Worm (Caenorhabditis elegans): ENCODE results near the gene set-26.

Gene set-26

ce11 chrIV:16657488-16657982 is 1.9 kb upstream of the set-26 start (continued):
- TF ChIP-seq ceh-27 (GFP tag; optimal IDR thresholded peaks at IDR 0.05) (no peak), Y53G8AR.9 (GFP tag; conservative IDR thresholded peaks at IDR 0.05) (peak; percentile 54; the same call in 1 of the 2 replicates), ccch-3 (GFP tag; optimal IDR thresholded peaks at IDR 0.05) (no peak), B0261.1 (tag; optimal IDR thresholded peaks at IDR 0.05) (no peak), aptf-2 (GFP tag; conservative IDR thresholded peaks at IDR 0.05) (no peak), rpc-1 (optimal IDR thresholded peaks at IDR 0.05) (no peak), rpc-1 (tag; optimal IDR thresholded peaks at IDR 0.05) (no peak), ceh-91 (GFP tag; IDR thresholded peaks at IDR 0.05) (no peak), hmg-1.2 (GFP tag; IDR thresholded peaks at IDR 0.05) (0 out of 2 replicates have a peak, but pooled peaks have one; percentile 12), nhr-80 (tag; optimal IDR thresholded peaks at IDR 0.05) (no peak), Y79H2A.3 (GFP tag; conservative IDR thresholded peaks at IDR 0.05) (peak; percentile 69; the same call in 1 of the 2 replicates), Y53F4B.3 (GFP tag; IDR thresholded peaks at IDR 0.05) (no peak), lin-26 (GFP tag; IDR thresholded peaks at IDR 0.05) (no peak), hlh-12 (tag; optimal IDR thresholded peaks at IDR 0.05) (no peak), cebp-1 (GFP tag; IDR thresholded peaks at IDR 0.05) (no peak), cebp-1 (tag; optimal IDR thresholded peaks at IDR 0.05) (peak; percentile 61), nhr-90 (tag; optimal IDR thresholded peaks at IDR 0.05) (peak; percentile 33), lag-1 (GFP tag; IDR thresholded peaks at IDR 0.05) (no peak), ets-4 (GFP tag; optimal IDR thresholded peaks at IDR 0.05) (no peak), egl-44 (GFP tag; IDR thresholded peaks at IDR 0.05) (no peak), ama-1 (optimal IDR thresholded peaks at IDR 0.05) (no peak), ama-1 (GFP tag; optimal IDR thresholded peaks at IDR 0.05) (no peak), dpl-1 (GFP tag; optimal IDR thresholded peaks at IDR 0.05) (no peak), nhr-120 (GFP tag; IDR thresholded peaks at IDR 0.05) (no peak), ceh-58 (GFP tag; IDR thresholded peaks at IDR 0.05) (no peak), lin-35 (GFP tag; optimal IDR thresholded peaks at IDR 0.05) (peak in 1 of 3 experiments; percentile 3), attf-6 (GFP tag; IDR thresholded peaks at IDR 0.05) (peak; percentile 89; the same call in 1 of the 2 replicates), nhr-27 (tag; optimal IDR thresholded peaks at IDR 0.05) (no peak), aptf-3 (GFP tag; IDR thresholded peaks at IDR 0.05) (no peak), nfya-2 (GFP tag; IDR thresholded peaks at IDR 0.05) (0 out of 2 replicates have a peak, but pooled peaks have one; percentile 74), egl-18 (GFP tag; IDR thresholded peaks at IDR 0.05) (no peak), ztf-18 (tag; optimal IDR thresholded peaks at IDR 0.05) (no peak), hmg-20 (GFP tag; IDR thresholded peaks at IDR 0.05) (no peak), die-1 (tag; optimal IDR thresholded peaks at IDR 0.05) (no peak), unc-62 (GFP tag; optimal IDR thresholded peaks at IDR 0.05) (no peak), efl-1 (GFP tag; optimal IDR thresholded peaks at IDR 0.05) (no peak), madf-6 (GFP tag; IDR thresholded peaks at IDR 0.05) (peak; percentile 36; the same call in 1 of the 2 replicates), rec-8 (tag; optimal IDR thresholded peaks at IDR 0.05) (peak in 1 of 2 experiments; percentile 3), sea-2 (GFP tag; IDR thresholded peaks at IDR 0.05) (no peak), B0336.3 (GFP tag; IDR thresholded peaks at IDR 0.05) (peak; percentile 77), tbp1 (GFP tag; optimal IDR thresholded peaks at IDR 0.05) (peak; percentile 51), nfya-1 (tag; optimal IDR thresholded peaks at IDR 0.05; ENCODE audit: borderline replicate concordance, insufficient read depth) (no peak), gei-17 (GFP tag; optimal IDR thresholded peaks at IDR 0.05) (no peak), dpff-1 (tag; optimal IDR thresholded peaks at IDR 0.05) (peak; percentile 62), rcor-1 (GFP tag; IDR thresholded peaks at IDR 0.05) (no peak), F49E8.2 (tag; optimal IDR thresholded peaks at IDR 0.05; ENCODE audit: insufficient read depth) (peak; percentile 30), zim-3 (tag; optimal IDR thresholded peaks at IDR 0.05) (no peak), athp-1 (tag; optimal IDR thresholded peaks at IDR 0.05) (peak; percentile 20)
